Worm (Caenorhabditis elegans) whole organism, early embryonic: ENCODE measurements around the gene fbxa-95.

Source experiments
- B0310.2 ChIP-seq: sonication (generic microtip); optimal IDR thresholded peaks from 2 replicates; lab custom pipeline; 2016; ENCODE audit warnings: mild to moderate bottlenecking, missing genetic modification characterization, missing compliant biosample characterization
- F13C5.2 ChIP-seq: sonication (generic microtip); optimal IDR thresholded peaks from 2 replicates; lab custom pipeline; 2017; ENCODE audit warnings: mild to moderate bottlenecking, missing genetic modification characterization, inconsistent platforms, missing compliant biosample characterization
- aly-1 ChIP-seq: sonication (generic microtip); optimal IDR thresholded peaks from 2 replicates; lab custom pipeline; 2016; ENCODE audit warnings: missing genetic modification characterization, missing compliant biosample characterization
- ama-1 ChIP-seq: fragments of 150-350 bp; optimal IDR thresholded peaks from 2 replicates; lab custom pipeline; 2014
- ceh-13 ChIP-seq: fragments of 200-800 bp; sonication (Bioruptor generic); optimal IDR thresholded peaks from 2 replicates; lab custom pipeline; 2018; ENCODE audit warnings: mild to moderate bottlenecking, missing genetic modification characterization, missing compliant biosample characterization
- ceh-36 ChIP-seq: sonication (generic microtip); optimal IDR thresholded peaks from 2 replicates; lab custom pipeline; 2016; ENCODE audit warnings: missing genetic modification characterization, inconsistent platforms, missing compliant biosample characterization
- ets-7 ChIP-seq: sonication (generic microtip); optimal IDR thresholded peaks from 2 replicates; lab custom pipeline; 2016; ENCODE audit warnings: missing genotype, missing genetic modification characterization, missing compliant biosample characterization
- flt-1 ChIP-seq: fragments of 200-800 bp; sonication (Bioruptor generic); IDR thresholded peaks from 2 replicates; pipeline ENCODE4 v1.3.6; 2022; ENCODE audit warnings: missing genetic modification characterization, missing compliant biosample characterization
- hmbx-1 ChIP-seq: sonication (generic microtip); optimal IDR thresholded peaks from 2 replicates; lab custom pipeline; 2016; ENCODE audit warnings: mild to moderate bottlenecking, missing genetic modification characterization, missing compliant biosample characterization
- hmg-4 ChIP-seq: fragments of 200-800 bp; sonication (Bioruptor generic); optimal IDR thresholded peaks from 2 replicates; lab custom pipeline; 2018; ENCODE audit warnings: mild to moderate bottlenecking, missing genetic modification characterization, missing compliant biosample characterization
- hnd-1 ChIP-seq: sonication (generic microtip); optimal IDR thresholded peaks from 2 replicates; lab custom pipeline; 2016; ENCODE audit warnings: missing genetic modification characterization, missing compliant biosample characterization
- pes-1 ChIP-seq: fragments of 200-800 bp; sonication (Bioruptor generic); IDR thresholded peaks from 2 replicates; pipeline ENCODE4 v1.3.6; 2022; ENCODE audit warnings: missing genetic modification reagents, missing genetic modification characterization, missing compliant biosample characterization
- scrt-1 ChIP-seq: fragments of 200-800 bp; sonication (Bioruptor generic); IDR thresholded peaks from 2 replicates; pipeline ENCODE4 v1.3.6; 2022; ENCODE audit warnings: missing genetic modification characterization, missing compliant biosample characterization
- sea-1 ChIP-seq: fragments of 200-800 bp; sonication (Bioruptor generic); conservative IDR thresholded peaks from 2 replicates; pipeline ENCODE4 v1.3.6; 2022; ENCODE audit warnings: missing genetic modification characterization, missing compliant biosample characterization
- tbx-11 ChIP-seq: fragments of 200-800 bp; sonication (Bioruptor generic); IDR thresholded peaks from 2 replicates; pipeline ENCODE4 v1.3.6; 2022; ENCODE audit warnings: missing genetic modification characterization, missing compliant biosample characterization
- tbx-37 ChIP-seq: fragments of 200-800 bp; sonication (Bioruptor generic); conservative IDR thresholded peaks from 2 replicates; pipeline ENCODE4 v1.3.6; 2022; ENCODE audit warnings: missing genetic modification reagents, missing genetic modification characterization, missing compliant biosample characterization
- tra-4 ChIP-seq: sonication (generic microtip); optimal IDR thresholded peaks from 2 replicates; lab custom pipeline; 2017; ENCODE audit warnings: missing genetic modification characterization, missing compliant biosample characterization

Gene fbxa-95

ce11 chrV:15571006-15571526 is at the start of gene fbxa-95:
Gene fbxa-95, plus strand, starts transcription at chrV:15571476.
- no peak for TF ChIP-seq hmbx-1 (tag; lab: Kevin White, UChicago)
- no peak for TF ChIP-seq tra-4
- TF ChIP-seq pes-1 (GFP tag; lab: Robert Waterston, UW) = no peak
- no peak for TF ChIP-seq tbx-37
- TF ChIP-seq F13C5.2 (tag; lab: Kevin White, UChicago) = no peak
- TF ChIP-seq ceh-13 (GFP tag; lab: Kevin White, UChicago) = no peak
- no peak for TF ChIP-seq tbx-11 (GFP tag; lab: Robert Waterston, UW)
- no peak for TF ChIP-seq ets-7 (tag; lab: Kevin White, UChicago)
- TF ChIP-seq hnd-1 (tag; lab: Kevin White, UChicago) = no peak
- TF ChIP-seq sea-1 (GFP tag; lab: Robert Waterston, UW) = no peak
- TF ChIP-seq ama-1 = no peak
- TF ChIP-seq scrt-1 (GFP tag; lab: Robert Waterston, UW) = no peak
- TF ChIP-seq B0310.2 (tag; lab: Kevin White, UChicago) = no peak
- TF ChIP-seq flt-1 (GFP tag; lab: Robert Waterston, UW) = no peak
- TF ChIP-seq aly-1 (tag; lab: Kevin White, UChicago) = no peak
- TF ChIP-seq hmg-4 = no peak
- TF ChIP-seq ceh-36 = no peak

- TF ChIP-seq flt-1 (GFP tag; lab: Robert Waterston, UW) (no peak), hnd-1 (tag; lab: Kevin White, UChicago) (no peak), hmg-4 (no peak)
These were observed 49.4 kb upstream of the fbxa-95 start, which contains the start of gene lgc-31 for ce11 chrV:15521920-15522319. Gene lgc-31, minus strand, starts transcription at chrV:15522020.

ce11 chrV:15529069-15529468 is 42.2 kb upstream of the fbxa-95 start, which contains the start of gene srh-276:
Gene srh-276, plus strand, starts transcription at chrV:15529369.
- no peak for TF ChIP-seq ama-1
- TF ChIP-seq ceh-36 = no peak
- TF ChIP-seq flt-1 (GFP tag; lab: Robert Waterston, UW) = no peak
- TF ChIP-seq hmg-4 = no peak
- TF ChIP-seq ceh-13 (GFP tag; lab: Kevin White, UChicago) = no peak
- TF ChIP-seq ets-7 (tag; lab: Kevin White, UChicago) = no peak

ce11 chrV:15533096-15533495 is 38.2 kb upstream of the fbxa-95 start, which contains the start of gene F21A3.11:
Gene F21A3.11, minus strand, starts transcription at chrV:15533212.
- TF ChIP-seq F13C5.2 (tag; lab: Kevin White, UChicago) = no peak
- no peak for TF ChIP-seq hmbx-1 (tag; lab: Kevin White, UChicago)
- no peak for TF ChIP-seq scrt-1 (GFP tag; lab: Robert Waterston, UW)
- TF ChIP-seq ceh-36 = no peak
- no peak for TF ChIP-seq ets-7 (tag; lab: Kevin White, UChicago)
- no peak for TF ChIP-seq tbx-37
- no peak for TF ChIP-seq B0310.2 (tag; lab: Kevin White, UChicago)

ce11 chrV:15533864-15534263 is 37.4 kb upstream of the fbxa-95 start, which contains the start of gene F21A3.2:
Gene F21A3.2, minus strand, starts transcription at chrV:15533964.
- TF ChIP-seq hmg-4 = no peak
- no peak for TF ChIP-seq tbx-11 (GFP tag; lab: Robert Waterston, UW)

- TF ChIP-seq tbx-37 (no peak), aly-1 (tag; lab: Kevin White, UChicago) (no peak), B0310.2 (tag; lab: Kevin White, UChicago) (no peak), hmbx-1 (tag; lab: Kevin White, UChicago) (no peak)
These were observed 35.0 kb upstream of the fbxa-95 start, which contains the start of gene F21A3.4 for ce11 chrV:15536320-15536719. Gene F21A3.4, plus strand, starts transcription at chrV:15536620.

ce11 chrV:15537923-15538322 is 33.4 kb upstream of the fbxa-95 start, which contains the start of gene prde-1:
Gene prde-1, plus strand, starts transcription at chrV:15538244.
- TF ChIP-seq hmg-4 (no peak), tbx-11 (GFP tag; lab: Robert Waterston, UW) (no peak), scrt-1 (GFP tag; lab: Robert Waterston, UW) (no peak), tra-4 (no peak), hmbx-1 (tag; lab: Kevin White, UChicago) (no peak), pes-1 (GFP tag; lab: Robert Waterston, UW) (no peak), hnd-1 (tag; lab: Kevin White, UChicago) (no peak), tbx-37 (no peak), ceh-36 (no peak), F13C5.2 (tag; lab: Kevin White, UChicago) (no peak), aly-1 (tag; lab: Kevin White, UChicago) (no peak)

- TF ChIP-seq ceh-36 (no peak), ets-7 (tag; lab: Kevin White, UChicago) (no peak), hnd-1 (tag; lab: Kevin White, UChicago) (no peak), F13C5.2 (tag; lab: Kevin White, UChicago) (no peak), scrt-1 (GFP tag; lab: Robert Waterston, UW) (no peak), ama-1 (no peak), sea-1 (GFP tag; lab: Robert Waterston, UW) (no peak), pes-1 (GFP tag; lab: Robert Waterston, UW) (no peak), B0310.2 (tag; lab: Kevin White, UChicago) (no peak), hmbx-1 (tag; lab: Kevin White, UChicago) (no peak)
These were observed 28.0 kb upstream of the fbxa-95 start for ce11 chrV:15543252-15543651.

- TF ChIP-seq sea-1 (GFP tag; lab: Robert Waterston, UW) (no peak), tra-4 (no peak), hmg-4 (no peak), tbx-11 (GFP tag; lab: Robert Waterston, UW) (no peak), pes-1 (GFP tag; lab: Robert Waterston, UW) (no peak), scrt-1 (GFP tag; lab: Robert Waterston, UW) (no peak), ets-7 (tag; lab: Kevin White, UChicago) (no peak), hmbx-1 (tag; lab: Kevin White, UChicago) (no peak), tbx-37 (no peak), ceh-36 (no peak), ceh-13 (GFP tag; lab: Kevin White, UChicago) (no peak), flt-1 (GFP tag; lab: Robert Waterston, UW) (no peak), aly-1 (tag; lab: Kevin White, UChicago) (no peak), F13C5.2 (tag; lab: Kevin White, UChicago) (no peak), B0310.2 (tag; lab: Kevin White, UChicago) (no peak), hnd-1 (tag; lab: Kevin White, UChicago) (no peak), ama-1 (no peak)
These were observed 26.4 kb upstream of the fbxa-95 start, which contains the start of gene glb-14 for ce11 chrV:15544898-15545297. Gene glb-14, minus strand, starts transcription at chrV:15544994.
